Fruit fly (Drosophila melanogaster) whole organism, embryonic: ENCODE results near the gene CG18586.

ENCODE experiments used
- CG10431 ChIP-seq: fragments of 200-800 bp; sonication (Bioruptor generic); optimal IDR thresholded peaks from 3 replicates; lab custom pipeline; 2018; ENCODE audit warnings: missing biosample characterization, mild to moderate bottlenecking, missing genetic modification characterization
- CG11093 ChIP-seq: fragments of 200-800 bp; sonication (Bioruptor generic); IDR thresholded peaks from 3 replicates; pipeline ENCODE4 v1.3.6; 2022; ENCODE audit warnings: missing biosample characterization, missing genetic modification characterization
- CG11247 ChIP-seq: fragments of 200-800 bp; sonication (Bioruptor generic); IDR thresholded peaks from 2 replicates; pipeline ENCODE4 v1.3.6; 2022; ENCODE audit warnings: missing biosample characterization, missing genetic modification characterization
- CG11695 ChIP-seq: fragments of 200-800 bp; sonication (Bioruptor generic); IDR thresholded peaks from 3 replicates; pipeline ENCODE4 v1.3.6; 2022; ENCODE audit warnings: missing biosample characterization, missing genetic modification characterization
- CG15479 ChIP-seq: fragments of 200-800 bp; sonication (Bioruptor generic); optimal IDR thresholded peaks from 3 replicates; lab custom pipeline; 2019; ENCODE audit warnings: missing biosample characterization, mild to moderate bottlenecking, missing genetic modification characterization, moderate library complexity
- CG16813 ChIP-seq: fragments of 200-800 bp; sonication (Bioruptor generic); IDR thresholded peaks from 3 replicates; pipeline ENCODE4 v1.3.6; 2022; ENCODE audit warnings: missing biosample characterization, missing genetic modification characterization; ENCODE audit not compliant: partially characterized antibody
- CG17328 ChIP-seq: fragments of 200-800 bp; sonication (Bioruptor generic); IDR thresholded peaks from 2 replicates; pipeline ENCODE4 v1.3.6; 2022; ENCODE audit warnings: missing biosample characterization, missing genetic modification characterization
- CG17385 ChIP-seq: fragments of 200-800 bp; sonication (Bioruptor generic); optimal IDR thresholded peaks from 3 replicates; lab custom pipeline; 2018; ENCODE audit warnings: missing biosample characterization, mild to moderate bottlenecking, missing genetic modification characterization
- CG2202 ChIP-seq: fragments of 200-800 bp; sonication (Bioruptor generic); optimal IDR thresholded peaks from 2 replicates; lab custom pipeline; 2018; ENCODE audit warnings: missing biosample characterization, mild to moderate bottlenecking, missing genetic modification characterization
- CG31224 ChIP-seq: fragments of 200-800 bp; sonication (Bioruptor generic); IDR thresholded peaks from 2 replicates; pipeline ENCODE4 v1.3.6; 2022; ENCODE audit warnings: missing biosample characterization, missing genetic modification characterization
- CG3163 ChIP-seq: fragments of 200-800 bp; sonication (Bioruptor generic); optimal IDR thresholded peaks from 3 replicates; lab custom pipeline; 2016; ENCODE audit warnings: missing biosample characterization, missing genetic modification characterization
- CG4404 ChIP-seq: fragments of 200-800 bp; sonication (Bioruptor generic); IDR thresholded peaks from 2 replicates; pipeline ENCODE4 v1.3.6; 2022; ENCODE audit warnings: missing biosample characterization, missing genetic modification characterization
- CG4820 ChIP-seq: fragments of 200-800 bp; sonication (Bioruptor generic); optimal IDR thresholded peaks from 3 replicates; lab custom pipeline; 2016; ENCODE audit warnings: missing biosample characterization, missing genetic modification characterization
- CG5953 ChIP-seq: fragments of 200-800 bp; sonication (Bioruptor generic); IDR thresholded peaks from 2 replicates; pipeline ENCODE4 v1.3.6; 2022; ENCODE audit warnings: missing biosample characterization, missing genetic modification characterization
- CG9817 ChIP-seq: fragments of 200-800 bp; sonication (Bioruptor generic); optimal IDR thresholded peaks from 2 replicates; lab custom pipeline; 2018; ENCODE audit warnings: missing biosample characterization, mild to moderate bottlenecking, missing genetic modification characterization, moderate library complexity
- Camta ChIP-seq: fragments of 200-800 bp; sonication (Bioruptor generic); optimal IDR thresholded peaks from 2 replicates; lab custom pipeline; 2016; ENCODE audit warnings: missing biosample characterization, missing genetic modification characterization
- E2f2 ChIP-seq: fragments of 200-800 bp; sonication (Bioruptor generic); IDR thresholded peaks from 2 replicates; pipeline ENCODE4 v1.3.6; 2022; ENCODE audit warnings: missing biosample characterization, missing genetic modification characterization
- Hand ChIP-seq: fragments of 200-800 bp; sonication (Bioruptor generic); optimal IDR thresholded peaks from 2 replicates; lab custom pipeline; 2017; ENCODE audit warnings: mild to moderate bottlenecking, missing biosample characterization, missing genetic modification reagents, missing genetic modification characterization
- Hey ChIP-seq: fragments of 200-800 bp; sonication (Bioruptor generic); optimal IDR thresholded peaks from 3 replicates; lab custom pipeline; 2018; ENCODE audit warnings: missing biosample characterization, mild to moderate bottlenecking, missing genetic modification characterization
- Hmr ChIP-seq: fragments of 200-800 bp; sonication (Bioruptor generic); optimal IDR thresholded peaks from 3 replicates; lab custom pipeline; 2017; ENCODE audit warnings: mild to moderate bottlenecking, missing biosample characterization, missing genetic modification reagents, missing genetic modification characterization
- Hr3 ChIP-seq: fragments of 200-800 bp; sonication (Bioruptor generic); optimal IDR thresholded peaks from 3 replicates; lab custom pipeline; 2016; ENCODE audit warnings: missing biosample characterization, missing genetic modification characterization
- NK7.1 ChIP-seq: fragments of 200-800 bp; sonication (Bioruptor generic); optimal IDR thresholded peaks from 3 replicates; lab custom pipeline; 2016; ENCODE audit warnings: missing biosample characterization, missing genetic modification characterization
- Nf-YC ChIP-seq: fragments of 200-800 bp; optimal IDR thresholded peaks from 3 replicates; lab custom pipeline; 2019; ENCODE audit warnings: missing biosample characterization, mild to moderate bottlenecking, missing genetic modification characterization, moderate library complexity
- Optix ChIP-seq: fragments of 200-800 bp; sonication (Bioruptor generic); IDR thresholded peaks from 3 replicates; pipeline ENCODE4 v1.3.6; 2022; ENCODE audit warnings: missing biosample characterization, missing genetic modification characterization
- Spps ChIP-seq: fragments of 200-800 bp; sonication (Bioruptor generic); optimal IDR thresholded peaks from 2 replicates; lab custom pipeline; 2018; ENCODE audit warnings: missing biosample characterization, mild to moderate bottlenecking, missing genetic modification characterization
- Stat92E ChIP-seq, 3 experiments: fragments of >200 bp in 2 of 3; fragments of 200-800 bp in 1 of 3; sonication (Bioruptor generic) in 1 of 3; optimal IDR thresholded peaks; 2 replicates each; lab custom pipeline; 2017 to 2019; ENCODE audit warnings: missing biosample characterization in 3 of 3, missing genetic modification characterization in 3 of 3, mild to moderate bottlenecking in 1 of 3, moderate library complexity in 1 of 3
- Tbp ChIP-seq: fragments of >200 bp; optimal IDR thresholded peaks from 2 replicates; lab custom pipeline; 2018; ENCODE audit warnings: missing biosample characterization, missing genetic modification characterization
- Trl ChIP-seq, 3 experiments: fragments of >200 bp in 2 of 3; fragments of 200-800 bp in 1 of 3; sonication (Bioruptor generic) in 1 of 3; optimal IDR thresholded peaks; 2 replicates in 1 of 3; 3 replicates in 2 of 3; lab custom pipeline; 2016 to 2017; ENCODE audit warnings: missing biosample characterization in 1 of 3, missing genetic modification characterization in 1 of 3
- ap ChIP-seq: fragments of 200-800 bp; sonication (Bioruptor generic); IDR thresholded peaks from 2 replicates; pipeline ENCODE4 v1.3.6; 2022; ENCODE audit warnings: missing biosample characterization, missing genetic modification characterization
- bab2 ChIP-seq: fragments of 200-800 bp; sonication (Bioruptor generic); optimal IDR thresholded peaks from 2 replicates; lab custom pipeline; 2016; ENCODE audit warnings: missing biosample characterization, missing genetic modification characterization
- br ChIP-seq: fragments of >200 bp; optimal IDR thresholded peaks from 2 replicates; lab custom pipeline; 2017
- cad ChIP-seq: fragments of >200 bp; optimal IDR thresholded peaks from 2 replicates; lab custom pipeline; 2017; ENCODE audit warnings: missing biosample characterization, missing genetic modification characterization
- chn ChIP-seq: fragments of 200-800 bp; sonication (Bioruptor generic); optimal IDR thresholded peaks from 2 replicates; lab custom pipeline; 2016; ENCODE audit warnings: missing biosample characterization, missing genetic modification characterization
- dmrt99B ChIP-seq: fragments of 200-800 bp; sonication (Bioruptor generic); optimal IDR thresholded peaks from 2 replicates; lab custom pipeline; 2018; ENCODE audit warnings: missing biosample characterization, mild to moderate bottlenecking, missing genetic modification characterization, moderate library complexity
- emc ChIP-seq: fragments of 200-800 bp; sonication (Bioruptor generic); optimal IDR thresholded peaks from 2 replicates; lab custom pipeline; 2016; ENCODE audit warnings: missing biosample characterization, missing genetic modification characterization
- ewg ChIP-seq: fragments of 200-800 bp; sonication (Bioruptor generic); optimal IDR thresholded peaks from 3 replicates; lab custom pipeline; 2017; ENCODE audit warnings: mild to moderate bottlenecking, missing biosample characterization, missing genetic modification reagents, missing genetic modification characterization
- eyg ChIP-seq: fragments of 200-800 bp; sonication (Bioruptor generic); optimal IDR thresholded peaks from 3 replicates; lab custom pipeline; 2016; ENCODE audit warnings: missing biosample characterization, missing genetic modification characterization
- fd64A ChIP-seq: fragments of 200-800 bp; sonication (Bioruptor generic); optimal IDR thresholded peaks from 3 replicates; lab custom pipeline; 2018; ENCODE audit warnings: missing biosample characterization, mild to moderate bottlenecking, missing genetic modification characterization
- hth ChIP-seq: fragments of >200 bp; optimal IDR thresholded peaks from 2 replicates; lab custom pipeline; 2017; ENCODE audit warnings: inconsistent platforms
- nerfin-1 ChIP-seq: fragments of 200-800 bp; sonication (Bioruptor generic); optimal IDR thresholded peaks from 3 replicates; lab custom pipeline; 2019; ENCODE audit warnings: missing biosample characterization, mild to moderate bottlenecking, missing genetic modification characterization, moderate library complexity
- onecut ChIP-seq: fragments of 200-800 bp; sonication (Bioruptor generic); IDR thresholded peaks from 2 replicates; pipeline ENCODE4 v1.3.6; 2022; ENCODE audit warnings: missing biosample characterization, missing genetic modification characterization
- p53 ChIP-seq: fragments of 200-800 bp; sonication (Bioruptor generic); optimal IDR thresholded peaks from 2 replicates; lab custom pipeline; 2016; ENCODE audit warnings: missing biosample characterization, missing genetic modification characterization
- pho ChIP-seq: fragments of 200-800 bp; sonication (Bioruptor generic); optimal IDR thresholded peaks from 2 replicates; lab custom pipeline; 2016; ENCODE audit warnings: missing biosample characterization, missing genetic modification characterization
- phol ChIP-seq: fragments of 200-800 bp; sonication (Bioruptor generic); optimal IDR thresholded peaks from 3 replicates; lab custom pipeline; 2018; ENCODE audit warnings: missing biosample characterization, mild to moderate bottlenecking, missing genetic modification characterization, moderate library complexity
- pita ChIP-seq: fragments of 200-800 bp; sonication (Bioruptor generic); optimal IDR thresholded peaks from 2 replicates; lab custom pipeline; 2017; ENCODE audit warnings: missing biosample characterization, mild to moderate bottlenecking, missing genetic modification characterization
- row ChIP-seq: fragments of 200-800 bp; sonication (Bioruptor generic); IDR thresholded peaks from 3 replicates; pipeline ENCODE4 v1.3.6; 2022; ENCODE audit warnings: missing biosample characterization, missing genetic modification characterization
- schlank ChIP-seq: fragments of 200-800 bp; sonication (Bioruptor generic); optimal IDR thresholded peaks from 2 replicates; lab custom pipeline; 2018; ENCODE audit warnings: missing biosample characterization, mild to moderate bottlenecking, missing genetic modification characterization
- sd ChIP-seq: fragments of 200-800 bp; sonication (Bioruptor generic); optimal IDR thresholded peaks from 3 replicates; lab custom pipeline; 2018; ENCODE audit warnings: missing biosample characterization, mild to moderate bottlenecking, missing genetic modification characterization, moderate library complexity
- tx ChIP-seq: fragments of 200-800 bp; sonication (Bioruptor generic); optimal IDR thresholded peaks from 2 replicates; lab custom pipeline; 2016; ENCODE audit warnings: missing biosample characterization, missing genetic modification characterization
- wor ChIP-seq: fragments of 200-800 bp; sonication (Bioruptor generic); IDR thresholded peaks from 2 replicates; pipeline ENCODE4 v1.3.6; 2022; ENCODE audit warnings: missing biosample characterization, missing genetic modification characterization

The CG18586 gene

DNA sequence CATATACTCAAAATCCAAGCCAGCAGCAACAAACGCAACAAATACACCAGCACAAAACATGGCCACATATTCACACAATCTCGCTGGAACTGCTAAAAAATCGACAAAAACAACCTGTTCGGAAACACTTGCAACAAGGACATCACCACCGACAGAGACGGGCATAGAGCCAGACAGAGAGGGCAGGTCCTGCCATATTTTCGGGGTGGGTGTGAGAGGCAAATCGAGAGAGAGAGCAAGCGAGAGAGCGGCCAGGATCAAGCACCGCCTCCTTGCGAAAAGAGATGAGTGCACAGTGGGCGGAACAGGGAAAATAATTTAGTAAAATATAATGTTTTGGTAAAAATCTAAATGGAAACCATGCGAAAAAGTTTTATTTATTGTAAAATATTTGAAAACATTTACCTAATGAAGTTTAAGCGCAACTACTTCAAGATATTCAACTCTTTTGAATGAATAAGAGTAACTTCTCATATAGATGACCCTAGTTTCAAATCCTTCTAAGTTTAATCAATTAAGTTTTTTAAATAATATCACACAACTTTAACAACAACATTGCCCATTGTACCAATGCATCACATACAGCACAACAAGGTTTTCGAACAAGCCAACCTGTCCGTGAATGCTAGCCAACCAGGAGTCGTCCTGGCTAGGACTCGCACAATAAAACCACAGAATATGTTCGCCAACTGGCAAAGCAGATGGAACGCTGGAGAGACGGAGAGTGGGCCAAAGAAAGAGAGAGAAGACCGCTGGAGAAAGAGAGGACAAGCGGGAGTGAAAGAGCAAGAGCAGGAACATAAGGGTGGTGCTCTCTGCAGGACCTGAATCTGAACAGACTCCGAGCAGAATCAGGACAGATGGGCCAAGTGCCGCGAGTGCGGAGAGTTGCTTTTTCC is 8.4 kb downstream of the CG18586 start:
- no peak for TF ChIP-seq CG2202
- TF ChIP-seq schlank = no peak
- no peak for TF ChIP-seq CG5953
- no peak for TF ChIP-seq hth (lab: Kevin White, UChicago)
- peak; percentile 44 for TF ChIP-seq CG3163 (GFP tag; lab: Kevin White, UChicago)
- no peak for TF ChIP-seq CG31224 (GFP tag; lab: Robert Waterston, UW)
- TF ChIP-seq Spps (tag; lab: Kevin White, UChicago) = no peak
- TF ChIP-seq CG11695 (GFP tag; lab: Robert Waterston, UW) = 0 out of 3 replicates have a peak, but pooled peaks have one; percentile 20
- TF ChIP-seq nerfin-1 (tag; lab: Kevin White, UChicago) = no peak
- TF ChIP-seq CG11247 (GFP tag; lab: Robert Waterston, UW) = no peak
- peak; percentile 60 for TF ChIP-seq Hmr
- TF ChIP-seq tx (GFP tag; lab: Kevin White, UChicago) = peak; percentile 3
- TF ChIP-seq CG11093 (GFP tag; lab: Robert Waterston, UW) = no peak
- no peak for TF ChIP-seq Optix (GFP tag; lab: Robert Waterston, UW)
- peak; percentile 46; the same call in 1 of the 2 replicates for TF ChIP-seq wor
- peak; percentile 37 for TF ChIP-seq ewg (GFP tag; lab: Kevin White, UChicago)
- no peak for TF ChIP-seq pita (GFP tag; lab: Kevin White, UChicago)
- no peak for TF ChIP-seq cad (GFP tag; lab: Kevin White, UChicago)
- TF ChIP-seq CG17385 = peak; percentile 64
- TF ChIP-seq eyg (GFP tag; lab: Kevin White, UChicago) = peak; percentile 15
- no peak for TF ChIP-seq CG4404 (GFP tag; lab: Robert Waterston, UW)
- no peak for TF ChIP-seq CG10431 (GFP tag; lab: Kevin White, UChicago)
- peak; percentile 14 for TF ChIP-seq phol (tag; lab: Kevin White, UChicago)
- no peak for TF ChIP-seq p53 (GFP tag; lab: Kevin White, UChicago)
- TF ChIP-seq chn (GFP tag; lab: Kevin White, UChicago) = peak; percentile 51
- TF ChIP-seq CG17328 (GFP tag; lab: Robert Waterston, UW) = peak; percentile 75
- peak; percentile 36 to 85 for TF ChIP-seq Trl (optimal IDR thresholded peaks at IDR 0.05; lab: Kevin White, UChicago)
- TF ChIP-seq Trl (GFP tag; optimal IDR thresholded peaks at IDR 0.05; lab: Kevin White, UChicago) = no peak
- peak; percentile 53 for TF ChIP-seq Hand (GFP tag; lab: Kevin White, UChicago)
- no peak for TF ChIP-seq NK7.1 (GFP tag; lab: Kevin White, UChicago)
- TF ChIP-seq ap (GFP tag; lab: Robert Waterston, UW) = peak; percentile 53; the same call in 1 of the 2 replicates
- no peak for TF ChIP-seq CG4820
- no peak for TF ChIP-seq Hey
- TF ChIP-seq Hr3 (GFP tag; lab: Kevin White, UChicago) = peak; percentile 65
- no peak for TF ChIP-seq bab2
- TF ChIP-seq emc = no peak
- no peak for TF ChIP-seq CG16813 (GFP tag; lab: Robert Waterston, UW)
- TF ChIP-seq Nf-YC (tag; lab: Kevin White, UChicago) = peak; percentile 87
- TF ChIP-seq CG9817 (tag; lab: Kevin White, UChicago) = peak; percentile 14
- peak; percentile 82 for TF ChIP-seq dmrt99B
- no peak for TF ChIP-seq Stat92E (GFP tag; optimal IDR thresholded peaks at IDR 0.05; lab: Kevin White, UChicago)
- peak; percentile 55 for TF ChIP-seq Camta (GFP tag; lab: Kevin White, UChicago)
- TF ChIP-seq E2f2 (GFP tag; lab: Robert Waterston, UW) = peak; percentile 53; the same call in 1 of the 2 replicates
- TF ChIP-seq br (lab: Kevin White, UChicago) = no peak
- TF ChIP-seq sd (tag; lab: Kevin White, UChicago) = no peak
- no peak for TF ChIP-seq Tbp
- TF ChIP-seq fd64A = no peak
- TF ChIP-seq pho (GFP tag; lab: Kevin White, UChicago) = peak; percentile 58
- TF ChIP-seq row = peak; percentile 78
- peak; percentile 31; the same call in 1 of the 2 replicates for TF ChIP-seq onecut (GFP tag; lab: Robert Waterston, UW)
- no peak for TF ChIP-seq CG15479
